Fruit fly (Drosophila melanogaster): ENCODE results near the gene CG13312.

The CG13312 gene

dm6 chr3L:8772998-8773684 is 33.9 kb downstream of the CG13312 start (continued):
- TF ChIP-seq CG15011 (GFP tag; optimal IDR thresholded peaks at IDR 0.05) (no peak), psq (GFP tag; optimal IDR thresholded peaks at IDR 0.05) (no peak), jumu (GFP tag; optimal IDR thresholded peaks at IDR 0.05) (peak; percentile 19), CG7372 (GFP tag; IDR thresholded peaks at IDR 0.05) (peak; percentile 43; the same call in 1 of the 2 replicates), run (tag; optimal IDR thresholded peaks at IDR 0.05) (peak; percentile 57), CG18599 (GFP tag; optimal IDR thresholded peaks at IDR 0.05) (peak; percentile 24), vnd (GFP tag; IDR thresholded peaks at IDR 0.05; ENCODE audit: partially characterized antibody) (no peak), CG6791 (GFP tag; IDR thresholded peaks at IDR 0.05; ENCODE audit: partially characterized antibody) (no peak), PHDP (tag; optimal IDR thresholded peaks at IDR 0.05) (peak; percentile 86), bigmax (GFP tag; optimal IDR thresholded peaks at IDR 0.05) (no peak), onecut (GFP tag; IDR thresholded peaks at IDR 0.05) (peak; percentile 34; the same call in 1 of the 2 replicates), Tbp (GFP tag; optimal IDR thresholded peaks at IDR 0.05) (no peak), Atf-2 (GFP tag; optimal IDR thresholded peaks at IDR 0.05) (peak; percentile 53), unpg (GFP tag; optimal IDR thresholded peaks at IDR 0.05) (peak; percentile 83), CG31441 (GFP tag; IDR thresholded peaks at IDR 0.05) (peak; percentile 86), CG11723 (GFP tag; optimal IDR thresholded peaks at IDR 0.05) (peak; percentile 63), crp (GFP tag; optimal IDR thresholded peaks at IDR 0.05) (peak in 1 of 2 experiments; percentile 9), CG11085 (GFP tag; IDR thresholded peaks at IDR 0.05) (no peak), jigr1 (GFP tag; IDR thresholded peaks at IDR 0.05) (no peak), TFAM (GFP tag; optimal IDR thresholded peaks at IDR 0.05) (no peak), CG16779 (GFP tag; IDR thresholded peaks at IDR 0.05) (no peak), CG15269 (tag; optimal IDR thresholded peaks at IDR 0.05) (peak; percentile 83), Dip2 (GFP tag; IDR thresholded peaks at IDR 0.05) (no peak), CG33557 (GFP tag; optimal IDR thresholded peaks at IDR 0.05) (peak; percentile 79), Lhr (GFP tag; optimal IDR thresholded peaks at IDR 0.05) (peak; percentile 39), CG6683 (GFP tag; optimal IDR thresholded peaks at IDR 0.05) (no peak), CG15479 (GFP tag; optimal IDR thresholded peaks at IDR 0.05) (no peak), nmo (GFP tag; optimal IDR thresholded peaks at IDR 0.05) (peak; percentile 85), Bteb2 (GFP tag; optimal IDR thresholded peaks at IDR 0.05) (peak; percentile 28), sob (GFP tag; IDR thresholded peaks at IDR 0.05) (peak; percentile 50; the same call in 1 of the 2 replicates), CG34376 (GFP tag; optimal IDR thresholded peaks at IDR 0.05) (no peak), shn (GFP tag; optimal IDR thresholded peaks at IDR 0.05) (peak; percentile 24), vfl (GFP tag; optimal IDR thresholded peaks at IDR 0.05) (no peak), MESR4 (GFP tag; optimal IDR thresholded peaks at IDR 0.05) (no peak), CG12236 (GFP tag; optimal IDR thresholded peaks at IDR 0.05) (peak; percentile 66), Camta (GFP tag; optimal IDR thresholded peaks at IDR 0.05) (peak; percentile 8), CG15696 (tag; optimal IDR thresholded peaks at IDR 0.05) (peak; percentile 38), peb (GFP tag; IDR thresholded peaks at IDR 0.05) (no peak; the same call in 1 of the 2 replicates), lab (GFP tag; optimal IDR thresholded peaks at IDR 0.05) (peak; percentile 46), CG10366 (GFP tag; IDR thresholded peaks at IDR 0.05) (peak; percentile 56; the same call in 1 of the 2 replicates), tio (GFP tag; optimal IDR thresholded peaks at IDR 0.05) (peak; percentile 50), CG10431 (GFP tag; optimal IDR thresholded peaks at IDR 0.05) (peak; percentile 40), cg (GFP tag; optimal IDR thresholded peaks at IDR 0.05) (no peak), CG18262 (tag; optimal IDR thresholded peaks at IDR 0.05) (peak; percentile 86), chn (GFP tag; optimal IDR thresholded peaks at IDR 0.05) (peak; percentile 0), kay (GFP tag; optimal IDR thresholded peaks at IDR 0.05) (no peak), ap (GFP tag; IDR thresholded peaks at IDR 0.05) (peak; percentile 54), ash1 (GFP tag; optimal IDR thresholded peaks at IDR 0.05) (no peak), gsb (GFP tag; IDR thresholded peaks at IDR 0.05) (no peak)
